Worm (Caenorhabditis elegans) whole organism, L2 larva: ENCODE results near the gene T04A6.2.
A peak's percentile ranks its signal among the peaks of the same experiment; 100 is the strongest.

Experiments
- C34F6.9 ChIP-seq: fragments of 150-350 bp; optimal IDR thresholded peaks from 2 replicates; lab custom pipeline; 2014; ENCODE audit warnings: missing biosample characterization, missing genetic modification characterization
- F13H6.1 ChIP-seq: sonication (generic microtip); optimal IDR thresholded peaks from 2 replicates; lab custom pipeline; 2016; ENCODE audit warnings: missing genetic modification characterization, missing compliant biosample characterization
- R02D3.7 ChIP-seq: fragments of 150-350 bp; optimal IDR thresholded peaks from 2 replicates; lab custom pipeline; 2014; ENCODE audit warnings: missing biosample characterization, missing genetic modification characterization
- Y55F3AM.14 ChIP-seq: fragments of 200-800 bp; sonication (Bioruptor generic); optimal IDR thresholded peaks from 2 replicates; lab custom pipeline; 2018; ENCODE audit warnings: mild to moderate bottlenecking, missing genetic modification characterization, missing compliant biosample characterization
- ZK546.5 ChIP-seq: sonication (generic microtip); optimal IDR thresholded peaks from 2 replicates; lab custom pipeline; 2017; ENCODE audit warnings: missing biosample characterization, missing genetic modification characterization
- alr-1 ChIP-seq: fragments of 150-350 bp; optimal IDR thresholded peaks from 2 replicates; lab custom pipeline; 2014; ENCODE audit warnings: missing biosample characterization, missing genetic modification characterization
- aly-2 ChIP-seq: fragments of 150-350 bp; optimal IDR thresholded peaks from 2 replicates; lab custom pipeline; 2014; ENCODE audit warnings: missing biosample characterization, missing genetic modification characterization
- ama-1 ChIP-seq: fragments of 150-350 bp; optimal IDR thresholded peaks from 2 replicates; lab custom pipeline; 2018; ENCODE audit warnings: inconsistent platforms
- blmp-1 ChIP-seq: sonication (generic microtip); optimal IDR thresholded peaks from 2 replicates; lab custom pipeline; 2017; ENCODE audit warnings: missing genetic modification characterization, mild to moderate bottlenecking, missing compliant biosample characterization, antibody characterized with exemption, moderate library complexity; ENCODE audit not compliant: insufficient read depth
- ceh-16 ChIP-seq: fragments of 150-350 bp; optimal IDR thresholded peaks from 2 replicates; lab custom pipeline; 2014; ENCODE audit warnings: missing biosample characterization, missing genetic modification characterization
- crh-2 ChIP-seq: sonication (generic microtip); optimal IDR thresholded peaks from 2 replicates; lab custom pipeline; 2017; ENCODE audit warnings: missing biosample characterization, missing genetic modification characterization
- dmd-4 ChIP-seq: sonication (generic microtip); optimal IDR thresholded peaks from 2 replicates; lab custom pipeline; 2017; ENCODE audit warnings: missing biosample characterization, missing genetic modification characterization
- egl-27 ChIP-seq: sonication (generic microtip); optimal IDR thresholded peaks from 3 replicates; lab custom pipeline; 2017; ENCODE audit warnings: missing biosample characterization, missing genetic modification reagents, missing genetic modification characterization
- fos-1 ChIP-seq: fragments of 150-350 bp; optimal IDR thresholded peaks from 2 replicates; lab custom pipeline; 2014; ENCODE audit warnings: missing biosample characterization, missing genetic modification characterization
- lin-11 ChIP-seq: fragments of 150-350 bp; sonication (generic microtip); optimal IDR thresholded peaks from 2 replicates; lab custom pipeline; 2014; ENCODE audit warnings: missing biosample characterization, missing genetic modification characterization, inconsistent platforms, mixed read lengths
- lin-13 ChIP-seq: fragments of 150-350 bp; optimal IDR thresholded peaks from 2 replicates; lab custom pipeline; 2014; ENCODE audit warnings: missing biosample characterization, missing genetic modification reagents, missing genetic modification characterization
- lsy-2 ChIP-seq, 2 experiments: fragments of 150-350 bp in 1 of 2; sonication (generic microtip) in 1 of 2; optimal IDR thresholded peaks; 2 replicates each; lab custom pipeline; 2014 to 2017; ENCODE audit warnings: missing biosample characterization in 2 of 2, missing genetic modification characterization in 2 of 2
- mab-5 ChIP-seq: fragments of 150-350 bp; optimal IDR thresholded peaks from 2 replicates; lab custom pipeline; 2014; ENCODE audit warnings: missing biosample characterization, missing genetic modification characterization
- mbf-1 ChIP-seq: sonication (generic microtip); optimal IDR thresholded peaks from 2 replicates; lab custom pipeline; 2017; ENCODE audit warnings: missing biosample characterization, missing genetic modification characterization
- mdl-1 ChIP-seq, 2 experiments: fragments of 150-350 bp in 1 of 2; sonication (generic microtip) in 1 of 2; optimal IDR thresholded peaks; 2 replicates each; lab custom pipeline; 2017; ENCODE audit warnings: missing biosample characterization in 2 of 2, missing genetic modification characterization in 2 of 2
- nhr-129 ChIP-seq: fragments of 150-350 bp; optimal IDR thresholded peaks from 2 replicates; lab custom pipeline; 2014; ENCODE audit warnings: missing biosample characterization, missing genetic modification characterization
- nhr-21 ChIP-seq: fragments of 150-350 bp; optimal IDR thresholded peaks from 2 replicates; lab custom pipeline; 2014; ENCODE audit warnings: missing biosample characterization, missing genetic modification characterization
- nhr-23 ChIP-seq: fragments of 150-350 bp; optimal IDR thresholded peaks from 2 replicates; lab custom pipeline; 2014; ENCODE audit warnings: missing biosample characterization, missing genetic modification reagents, missing genetic modification characterization
- nhr-237 ChIP-seq: fragments of 150-350 bp; optimal IDR thresholded peaks from 2 replicates; lab custom pipeline; 2014; ENCODE audit warnings: missing biosample characterization, missing genetic modification characterization
- nhr-25 ChIP-seq: fragments of 150-350 bp; sonication (generic microtip); optimal IDR thresholded peaks from 3 replicates; lab custom pipeline; 2014; ENCODE audit warnings: missing biosample characterization, missing genetic modification characterization
- nhr-77 ChIP-seq: fragments of 150-350 bp; optimal IDR thresholded peaks from 2 replicates; lab custom pipeline; 2014; ENCODE audit warnings: missing biosample characterization, missing genetic modification characterization
- sem-4 ChIP-seq: fragments of 150-350 bp; optimal IDR thresholded peaks from 2 replicates; lab custom pipeline; 2014; ENCODE audit warnings: missing biosample characterization, missing genetic modification reagents, missing genetic modification characterization
- sma-9 ChIP-seq, 2 experiments: fragments of 150-350 bp in 1 of 2; sonication (generic microtip) in 1 of 2; optimal IDR thresholded peaks; 2 replicates each; lab custom pipeline; 2014 to 2016; ENCODE audit warnings: missing genetic modification characterization in 2 of 2, mild to moderate bottlenecking in 1 of 2, missing biosample characterization in 1 of 2, missing compliant biosample characterization in 1 of 2, missing genetic modification reagents in 1 of 2, moderate library complexity in 1 of 2
- unc-55 ChIP-seq: fragments of 150-350 bp; sonication (generic microtip); optimal IDR thresholded peaks from 3 replicates; lab custom pipeline; 2014; ENCODE audit warnings: missing biosample characterization, missing genetic modification reagents, missing genetic modification characterization
- unc-62 ChIP-seq: fragments of 150-350 bp; optimal IDR thresholded peaks from 2 replicates; lab custom pipeline; 2014; ENCODE audit warnings: missing biosample characterization, missing genetic modification reagents, missing genetic modification characterization
- zag-1 ChIP-seq: fragments of 150-350 bp; optimal IDR thresholded peaks from 2 replicates; lab custom pipeline; 2014; ENCODE audit warnings: missing biosample characterization, missing genetic modification characterization
- ztf-1 ChIP-seq: fragments of 200-800 bp; sonication (Bioruptor generic); conservative IDR thresholded peaks from 2 replicates; pipeline ENCODE4 v1.3.6; 2022; ENCODE audit warnings: missing genetic modification characterization, missing compliant biosample characterization
- ztf-11 ChIP-seq: sonication (generic microtip); optimal IDR thresholded peaks from 2 replicates; lab custom pipeline; 2017; ENCODE audit warnings: missing biosample characterization, missing genetic modification characterization
- ztf-4 ChIP-seq: fragments of 150-350 bp; optimal IDR thresholded peaks from 2 replicates; lab custom pipeline; 2014; ENCODE audit warnings: missing biosample characterization, missing genetic modification characterization

The T04A6.2 gene

DNA sequence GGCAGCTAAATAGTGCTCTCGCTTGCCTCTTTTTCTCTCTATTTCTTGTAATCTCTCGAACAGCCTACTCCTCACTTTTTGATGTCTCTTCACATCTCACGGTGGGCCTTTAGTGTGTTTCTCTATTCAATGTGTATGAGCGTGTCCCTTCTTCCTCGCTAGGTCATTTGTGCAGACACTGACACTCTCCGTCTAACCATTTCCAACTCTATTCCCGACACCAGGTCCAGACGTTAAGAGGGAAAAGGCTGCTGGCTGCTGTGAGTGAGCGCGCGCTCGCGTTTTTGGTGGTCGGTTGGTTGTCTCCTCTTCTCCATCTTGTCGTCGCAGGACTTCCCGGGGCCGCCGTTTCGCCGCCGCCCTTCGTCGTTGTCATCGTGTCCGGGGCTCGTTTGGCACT lies 44.8 kb downstream of the T04A6.2 start:
- TF ChIP-seq C34F6.9 (tag; lab: Kevin White, UChicago) (peak; percentile 80), dmd-4 (tag; lab: Kevin White, UChicago) (no peak), nhr-129 (tag; lab: Kevin White, UChicago) (peak; percentile 91), Y55F3AM.14 (peak; percentile 35), mdl-1 (tag; optimal IDR thresholded peaks at IDR 0.05; lab: Kevin White, UChicago) (peak in 1 of 2 experiments; percentile 1), unc-55 (peak; percentile 65), alr-1 (tag; lab: Kevin White, UChicago) (no peak), mab-5 (tag; lab: Kevin White, UChicago) (peak; percentile 7), lsy-2 (tag; optimal IDR thresholded peaks at IDR 0.05; lab: Kevin White, UChicago) (peak; percentile 12 to 58), sma-9 (GFP tag; optimal IDR thresholded peaks at IDR 0.05; lab: Kevin White, UChicago) (peak; percentile 1), sma-9 (tag; optimal IDR thresholded peaks at IDR 0.05; lab: Kevin White, UChicago) (no peak), R02D3.7 (tag; lab: Kevin White, UChicago) (no peak), F13H6.1 (tag; lab: Kevin White, UChicago) (peak; percentile 72), crh-2 (tag; lab: Kevin White, UChicago) (peak; percentile 53), zag-1 (peak; percentile 71)

DNA sequence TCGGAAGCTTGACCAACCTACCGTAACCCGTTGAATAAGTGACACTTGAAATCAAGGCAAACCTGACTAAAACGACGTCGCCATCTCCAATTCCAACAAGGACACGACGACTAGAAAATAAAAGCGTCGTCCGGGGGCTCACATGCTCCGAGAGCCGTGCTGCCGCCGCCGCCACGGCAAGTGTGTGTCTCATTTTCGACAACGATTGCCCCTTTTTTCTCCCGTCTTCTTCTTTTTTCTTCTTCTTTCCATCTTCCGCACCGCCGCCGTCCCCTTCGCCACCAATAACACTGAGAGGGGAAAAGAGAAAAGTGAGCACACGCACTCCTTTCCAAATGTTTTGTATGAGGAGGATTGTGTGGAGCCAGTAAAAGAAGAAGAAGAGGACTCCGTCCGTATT lies 46.5 kb downstream of the T04A6.2 start:
- TF ChIP-seq nhr-237 (tag; lab: Kevin White, UChicago), result no peak
- no peak for TF ChIP-seq lin-13 (GFP tag; lab: Kevin White, UChicago)
- TF ChIP-seq sma-9 (GFP tag; optimal IDR thresholded peaks at IDR 0.05; lab: Kevin White, UChicago), result no peak
- TF ChIP-seq sma-9 (tag; optimal IDR thresholded peaks at IDR 0.05; lab: Kevin White, UChicago), result no peak
- TF ChIP-seq lin-11 (tag; lab: Kevin White, UChicago), result no peak
- TF ChIP-seq egl-27, result no peak
- no peak for TF ChIP-seq ztf-1 (GFP tag; lab: Robert Waterston, UW)
- TF ChIP-seq ztf-11 (tag; lab: Kevin White, UChicago), result no peak
- no peak for TF ChIP-seq nhr-25 (tag; lab: Kevin White, UChicago)
- TF ChIP-seq mab-5 (tag; lab: Kevin White, UChicago), result no peak
- no peak for TF ChIP-seq ZK546.5 (tag; lab: Kevin White, UChicago)
- TF ChIP-seq mdl-1 (tag; optimal IDR thresholded peaks at IDR 0.05; lab: Kevin White, UChicago), result no peak
- TF ChIP-seq nhr-21 (tag; lab: Kevin White, UChicago), result no peak
- no peak for TF ChIP-seq sem-4 (tag; lab: Kevin White, UChicago)
- TF ChIP-seq fos-1 (tag; lab: Kevin White, UChicago), result no peak
- TF ChIP-seq aly-2 (tag; lab: Kevin White, UChicago), result no peak
- no peak for TF ChIP-seq nhr-23 (tag; lab: Kevin White, UChicago)
- no peak for TF ChIP-seq mbf-1 (tag; lab: Kevin White, UChicago)
- no peak for TF ChIP-seq ama-1 (lab: Kevin White, UChicago)
- TF ChIP-seq unc-62 (GFP tag; lab: Kevin White, UChicago), result no peak
- TF ChIP-seq zag-1, result no peak

DNA sequence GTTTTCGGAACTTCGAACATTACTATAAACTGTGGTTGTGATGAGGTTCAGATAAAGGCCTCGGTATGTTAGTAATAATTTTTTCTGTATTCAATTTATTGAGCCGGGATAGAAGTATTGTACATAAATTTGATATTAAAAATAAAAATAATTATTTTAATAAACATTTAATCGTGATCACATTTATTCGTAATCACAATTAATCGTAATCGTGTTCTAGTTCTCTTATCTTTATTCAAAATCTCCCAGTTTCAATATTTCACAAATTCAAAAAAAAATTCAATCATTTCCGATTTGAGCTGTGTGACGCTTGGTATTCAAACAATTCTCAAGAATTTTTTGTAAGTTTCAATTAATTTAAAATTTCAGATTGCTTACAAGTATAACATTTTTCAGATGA lies 47.3 kb downstream of the T04A6.2 start, which contains the start of gene lido-18:
Gene lido-18, plus strand, starts transcription at position 301 of the 400 bp plus-strand sequence.
- TF ChIP-seq egl-27 (no peak), zag-1 (no peak), ceh-16 (no peak), blmp-1 (tag; lab: Kevin White, UChicago) (no peak), ztf-4 (tag; lab: Kevin White, UChicago) (no peak), nhr-77 (tag; lab: Kevin White, UChicago) (no peak)
